Fruit fly (Drosophila melanogaster): ENCODE measurements around the gene CG5715.

- TF ChIP-seq psq (optimal IDR thresholded peaks at IDR 0.05) = no peak
- no peak for TF ChIP-seq Myc (optimal IDR thresholded peaks at IDR 0.05)
- TF ChIP-seq h (optimal IDR thresholded peaks at IDR 0.05) = no peak
- TF ChIP-seq Sin3A (optimal IDR thresholded peaks at IDR 0.05) = no peak
- TF ChIP-seq insv (optimal IDR thresholded peaks at IDR 0.05) = no peak
- TF ChIP-seq ttk (optimal IDR thresholded peaks at IDR 0.05) = no peak
Measured at dm6 chr3R:24272232-24272631, 22.0 kb downstream of the CG5715 start.
